Worm (Caenorhabditis elegans) whole organism, L1 larva: Measurements from ENCODE around the gene Y62H9A.1.

Experiments used
- blmp-1 ChIP-seq: fragments of 150-350 bp; optimal IDR thresholded peaks from 2 replicates; lab custom pipeline; 2014; ENCODE audit warnings: missing biosample characterization, missing genetic modification characterization
- elt-2 ChIP-seq: sonication (generic microtip); optimal IDR thresholded peaks from 2 replicates; lab custom pipeline; 2016; ENCODE audit warnings: missing genetic modification characterization, mild to moderate bottlenecking, inconsistent platforms, missing compliant biosample characterization, missing genetic modification reagents
- mdl-1 ChIP-seq, 2 experiments: fragments of 150-350 bp; optimal IDR thresholded peaks; 2 replicates each; lab custom pipeline; 2014 to 2017; ENCODE audit warnings: missing biosample characterization in 2 of 2, missing genetic modification characterization in 2 of 2, inconsistent platforms in 1 of 2

ce11 chrX:11828661-11829060 is 46.7 kb upstream of the Y62H9A.1 start:
- TF ChIP-seq blmp-1 (tag; lab: Kevin White, UChicago), result no peak
- TF ChIP-seq mdl-1 (tag; optimal IDR thresholded peaks at IDR 0.05; lab: Kevin White, UChicago), result no peak
- no peak for TF ChIP-seq elt-2 (tag; lab: Kevin White, UChicago)
